Worm (Caenorhabditis elegans): Measurements from ENCODE around the gene Y54G2A.48.
A peak's percentile ranks its signal among the peaks of the same experiment; 100 is the strongest.

The Y54G2A.48 gene

DNA sequence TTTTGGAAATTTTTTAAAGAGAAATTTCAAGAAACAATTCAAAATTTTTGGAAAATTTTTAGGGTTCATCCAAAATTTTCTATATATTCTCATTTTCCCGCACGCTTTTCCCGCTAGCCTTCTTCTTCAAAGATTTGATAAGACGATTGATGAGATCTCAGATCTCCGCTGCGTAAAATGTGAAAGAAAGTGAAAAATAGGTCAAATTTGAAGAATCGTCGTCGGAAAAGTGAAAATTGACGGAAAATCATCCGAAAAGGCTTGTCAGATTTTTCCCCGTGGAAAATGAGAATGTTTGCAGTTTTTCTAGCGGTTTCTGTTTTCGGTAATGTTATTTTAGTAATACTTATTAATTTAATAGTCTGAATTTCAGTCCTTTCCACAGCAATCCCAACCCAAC lies 23.3 kb downstream of the Y54G2A.48 start, which contains the start of gene Y54G2A.76:
Y54G2A.76 (plus strand) TSS at position 203 of the 400 bp plus-strand sequence.
- TF ChIP-seq nhr-237 (tag; optimal IDR thresholded peaks at IDR 0.05) = no peak
- no peak for TF ChIP-seq mab-9 (GFP tag; IDR thresholded peaks at IDR 0.05)
- no peak for TF ChIP-seq mdl-1 (tag; optimal IDR thresholded peaks at IDR 0.05)
- TF ChIP-seq blmp-1 (tag; optimal IDR thresholded peaks at IDR 0.05) = peak; percentile 99
- no peak for TF ChIP-seq lin-35 (GFP tag; optimal IDR thresholded peaks at IDR 0.05)

DNA sequence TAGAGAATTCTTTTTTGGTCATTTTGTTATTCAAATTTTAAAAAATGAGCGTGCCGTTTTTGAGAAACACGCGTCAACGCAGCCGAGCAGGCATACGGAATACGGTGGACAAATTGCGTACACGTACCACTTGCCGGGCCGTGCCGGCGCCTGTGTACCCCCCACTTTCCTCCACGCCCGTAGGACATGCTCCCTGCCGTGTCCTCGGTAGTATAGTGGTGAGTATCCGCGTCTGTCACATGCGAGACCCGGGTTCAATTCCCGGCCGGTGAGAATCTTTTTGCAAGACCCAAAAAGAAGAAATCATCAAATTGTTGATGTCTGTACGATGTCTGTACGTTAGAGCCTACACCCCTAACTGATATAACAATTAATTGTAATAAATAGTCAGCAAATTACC lies 24.3 kb downstream of the Y54G2A.48 start:
- no peak for TF ChIP-seq Y116A8C.19 (tag; optimal IDR thresholded peaks at IDR 0.05; ENCODE audit: borderline replicate concordance)
- TF ChIP-seq lin-35 (GFP tag; optimal IDR thresholded peaks at IDR 0.05) = no peak
- TF ChIP-seq fkh-10 (GFP tag; optimal IDR thresholded peaks at IDR 0.05) = no peak
- TF ChIP-seq pax-3 (tag; optimal IDR thresholded peaks at IDR 0.05) = no peak
- no peak for TF ChIP-seq lin-39 (tag; optimal IDR thresholded peaks at IDR 0.05)
- TF ChIP-seq ets-5 (GFP tag; IDR thresholded peaks at IDR 0.05) = no peak
- no peak for TF ChIP-seq C04F5.9 (tag; optimal IDR thresholded peaks at IDR 0.05)
- no peak for TF ChIP-seq ceh-90 (tag; optimal IDR thresholded peaks at IDR 0.05)
- TF ChIP-seq aha-1 (tag; optimal IDR thresholded peaks at IDR 0.05) = no peak
- TF ChIP-seq unc-86 (tag; optimal IDR thresholded peaks at IDR 0.05) = no peak
- no peak for TF ChIP-seq ztf-4 (tag; optimal IDR thresholded peaks at IDR 0.05)
- TF ChIP-seq grh-1 (GFP tag; IDR thresholded peaks at IDR 0.05) = no peak
- no peak for TF ChIP-seq mep-1 (tag; optimal IDR thresholded peaks at IDR 0.05)
- TF ChIP-seq nhr-71 (tag; optimal IDR thresholded peaks at IDR 0.05) = no peak
- no peak for TF ChIP-seq mdl-1 (tag; optimal IDR thresholded peaks at IDR 0.05)
- no peak for TF ChIP-seq ama-1 (optimal IDR thresholded peaks at IDR 0.05)

DNA sequence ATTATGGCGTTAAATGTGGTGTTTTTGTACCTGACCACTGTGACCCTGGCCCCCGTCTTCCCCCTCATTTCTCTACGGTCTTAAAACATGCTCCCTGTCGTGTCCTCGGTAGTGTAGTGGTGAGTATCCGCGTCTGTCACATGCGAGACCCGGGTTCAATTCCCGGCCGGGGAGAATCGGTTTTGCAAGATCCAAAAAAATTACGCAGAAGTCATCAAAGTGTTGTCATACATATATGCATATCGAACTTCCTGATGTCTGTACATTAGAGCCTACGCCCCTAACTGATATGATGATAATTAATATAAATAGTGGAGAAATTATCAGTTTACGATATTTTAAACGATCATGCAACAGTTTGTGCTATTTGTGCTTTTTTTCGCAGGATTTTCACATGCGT lies 27.0 kb downstream of the Y54G2A.48 start, which contains the start of gene Y54G2A.45:
Y54G2A.45 (plus strand) TSS at position 333 of the 400 bp plus-strand sequence.
- peak in 1 of 2 experiments; percentile 57 for TF ChIP-seq lsy-2 (tag; optimal IDR thresholded peaks at IDR 0.05)
- TF ChIP-seq nhr-11 (tag; optimal IDR thresholded peaks at IDR 0.05) = no peak
- TF ChIP-seq snpc-4 (tag; optimal IDR thresholded peaks at IDR 0.05) = no peak
- TF ChIP-seq swsn-7 (tag; optimal IDR thresholded peaks at IDR 0.05) = peak; percentile 23
- no peak for TF ChIP-seq aha-1 (tag; optimal IDR thresholded peaks at IDR 0.05)
- TF ChIP-seq nhr-84 (tag; optimal IDR thresholded peaks at IDR 0.05) = no peak
- peak; percentile 26 for TF ChIP-seq nhr-19 (GFP tag; conservative IDR thresholded peaks at IDR 0.05)
- TF ChIP-seq ceh-82 (tag; optimal IDR thresholded peaks at IDR 0.05) = peak in 1 of 3 experiments; percentile 6
- TF ChIP-seq nhr-20 (tag; optimal IDR thresholded peaks at IDR 0.05) = peak; percentile 40
- peak; percentile 36 for TF ChIP-seq snu-23 (GFP tag; optimal IDR thresholded peaks at IDR 0.05)
- no peak for TF ChIP-seq elt-3 (tag; optimal IDR thresholded peaks at IDR 0.05)
- peak; percentile 18 for TF ChIP-seq egl-13 (tag; optimal IDR thresholded peaks at IDR 0.05)
- no peak for TF ChIP-seq pax-3 (tag; optimal IDR thresholded peaks at IDR 0.05)
- TF ChIP-seq ama-1 (optimal IDR thresholded peaks at IDR 0.05) = no peak
- no peak for TF ChIP-seq mef-2 (tag; optimal IDR thresholded peaks at IDR 0.05)
- TF ChIP-seq zag-1 (tag; optimal IDR thresholded peaks at IDR 0.05) = no peak
- TF ChIP-seq unc-86 (tag; optimal IDR thresholded peaks at IDR 0.05) = no peak
- peak; percentile 64 for TF ChIP-seq elt-2 (tag; optimal IDR thresholded peaks at IDR 0.05)
- peak; percentile 0 for TF ChIP-seq xbp-1 (tag; optimal IDR thresholded peaks at IDR 0.05)
- peak; percentile 61 for TF ChIP-seq nhr-71 (tag; optimal IDR thresholded peaks at IDR 0.05)
- TF ChIP-seq nhr-77 (tag; optimal IDR thresholded peaks at IDR 0.05) = peak; percentile 5
- peak in 1 of 2 experiments; percentile 28 for TF ChIP-seq mdl-1 (tag; optimal IDR thresholded peaks at IDR 0.05)
- TF ChIP-seq nhr-90 (tag; optimal IDR thresholded peaks at IDR 0.05; ENCODE audit: poor library complexity) = peak; percentile 40
- peak; percentile 18 for TF ChIP-seq dsc-1 (tag; optimal IDR thresholded peaks at IDR 0.05)
- TF ChIP-seq C16A3.4 (tag; optimal IDR thresholded peaks at IDR 0.05) = peak; percentile 14
- no peak for TF ChIP-seq lin-14 (GFP tag; optimal IDR thresholded peaks at IDR 0.05)
- TF ChIP-seq dpl-1 (GFP tag; optimal IDR thresholded peaks at IDR 0.05) = peak in 1 of 3 experiments; percentile 5
- peak; percentile 40 for TF ChIP-seq pqm-1 (tag; optimal IDR thresholded peaks at IDR 0.05)
- peak in 1 of 2 experiments; percentile 55 for TF ChIP-seq lin-35 (GFP tag; optimal IDR thresholded peaks at IDR 0.05)
- no peak for TF ChIP-seq isw-1 (GFP tag; IDR thresholded peaks at IDR 0.05)
- no peak for TF ChIP-seq ets-5 (GFP tag; IDR thresholded peaks at IDR 0.05)
- peak; percentile 60 for TF ChIP-seq rnt-1 (tag; optimal IDR thresholded peaks at IDR 0.05)
- TF ChIP-seq ces-1 (GFP tag; optimal IDR thresholded peaks at IDR 0.05) = no peak
- TF ChIP-seq egl-27 (tag; optimal IDR thresholded peaks at IDR 0.05) = no peak
- no peak for TF ChIP-seq sptf-1 (tag; optimal IDR thresholded peaks at IDR 0.05)
- peak; percentile 57 for TF ChIP-seq nhr-47 (tag; optimal IDR thresholded peaks at IDR 0.05)
- peak; percentile 1 for TF ChIP-seq hpl-2 (GFP tag; optimal IDR thresholded peaks at IDR 0.05)
- no peak for TF ChIP-seq unc-62 (GFP tag; optimal IDR thresholded peaks at IDR 0.05)

All from whole organism, L1 larva.